Fruit fly (Drosophila melanogaster): ENCODE measurements around the gene CG18628.

The CG18628 gene

DNA sequence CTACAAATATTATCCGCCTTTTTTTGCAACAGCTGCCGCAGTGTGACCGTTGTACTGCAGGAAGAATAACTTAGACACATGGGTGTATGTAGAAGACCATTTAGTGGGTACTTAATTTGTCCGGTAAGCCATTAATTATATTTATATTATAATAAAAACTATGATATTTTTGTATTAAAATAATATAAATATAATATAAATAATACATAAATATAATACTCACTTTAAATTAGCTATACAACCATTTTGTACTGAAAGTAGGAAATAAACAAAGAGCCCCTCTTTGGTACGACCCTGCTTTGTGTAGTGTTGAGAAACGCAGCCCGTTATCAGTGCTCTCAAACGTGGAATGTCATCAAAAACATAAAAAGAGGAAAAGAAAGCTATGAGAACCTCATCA is 1.7 kb upstream of the CG18628 start, which contains the start of gene Cnep1r2 (continued):
- TF ChIP-seq CG11085 (GFP tag; IDR thresholded peaks at IDR 0.05) (peak; percentile 94), CG16813 (GFP tag; IDR thresholded peaks at IDR 0.05; ENCODE audit: partially characterized antibody) (no peak), CG15696 (tag; optimal IDR thresholded peaks at IDR 0.05) (peak; percentile 98), tll (GFP tag; optimal IDR thresholded peaks at IDR 0.05) (peak in 1 of 2 experiments; percentile 60), peb (GFP tag; IDR thresholded peaks at IDR 0.05) (peak; percentile 77), fru (optimal IDR thresholded peaks at IDR 0.05) (no peak), CG18619 (GFP tag; optimal IDR thresholded peaks at IDR 0.05) (peak; percentile 96), gsb (GFP tag; IDR thresholded peaks at IDR 0.05) (peak; percentile 87), CG17802 (tag; optimal IDR thresholded peaks at IDR 0.05) (peak; percentile 74), wor (GFP tag; IDR thresholded peaks at IDR 0.05) (peak; percentile 94), corto (GFP tag; optimal IDR thresholded peaks at IDR 0.05) (peak; percentile 56), zen (tag; optimal IDR thresholded peaks at IDR 0.05) (peak; percentile 97), Bgb (GFP tag; IDR thresholded peaks at IDR 0.05; ENCODE audit: partially characterized antibody) (no peak), lmd (GFP tag; IDR thresholded peaks at IDR 0.05) (peak; percentile 97), dati (GFP tag; IDR thresholded peaks at IDR 0.05) (peak; percentile 69; the same call in 1 of the 2 replicates), sc (optimal IDR thresholded peaks at IDR 0.05) (no peak), sc (GFP tag; optimal IDR thresholded peaks at IDR 0.05) (peak; percentile 94), CG13424 (tag; optimal IDR thresholded peaks at IDR 0.05) (peak; percentile 98), br (optimal IDR thresholded peaks at IDR 0.05) (no peak), sisA (GFP tag; IDR thresholded peaks at IDR 0.05) (peak; percentile 94), dpn (GFP tag; optimal IDR thresholded peaks at IDR 0.05) (peak; percentile 74 to 96), so (GFP tag; IDR thresholded peaks at IDR 0.05) (peak; percentile 93), stwl (tag; optimal IDR thresholded peaks at IDR 0.05) (peak; percentile 93), CG8359 (GFP tag; optimal IDR thresholded peaks at IDR 0.05; ENCODE audit: borderline replicate concordance) (peak; percentile 89), wek (GFP tag; optimal IDR thresholded peaks at IDR 0.05) (peak; percentile 8), Spps (tag; optimal IDR thresholded peaks at IDR 0.05) (peak; percentile 93), Side (GFP tag; optimal IDR thresholded peaks at IDR 0.05) (peak; percentile 59), CG15514 (GFP tag; optimal IDR thresholded peaks at IDR 0.05) (peak; percentile 81), CG8924 (tag; optimal IDR thresholded peaks at IDR 0.05) (peak; percentile 97), Ptx1 (GFP tag; IDR thresholded peaks at IDR 0.05) (peak; percentile 98), Taf1 (GFP tag; IDR thresholded peaks at IDR 0.05) (peak; percentile 87), ind (GFP tag; optimal IDR thresholded peaks at IDR 0.05) (peak; percentile 96), pum (GFP tag; optimal IDR thresholded peaks at IDR 0.05) (peak; percentile 78), Atf3 (GFP tag; optimal IDR thresholded peaks at IDR 0.05) (peak; percentile 56), BEAF-32 (GFP tag; optimal IDR thresholded peaks at IDR 0.05) (peak; percentile 4), CG12104 (GFP tag; optimal IDR thresholded peaks at IDR 0.05) (peak; percentile 88), tin (GFP tag; optimal IDR thresholded peaks at IDR 0.05) (peak; percentile 93), her (GFP tag; optimal IDR thresholded peaks at IDR 0.05) (peak; percentile 3), HmgD (GFP tag; optimal IDR thresholded peaks at IDR 0.05) (no peak), abd-A (tag; optimal IDR thresholded peaks at IDR 0.05) (no peak), emc (GFP tag; optimal IDR thresholded peaks at IDR 0.05) (no peak), CG7357 (GFP tag; IDR thresholded peaks at IDR 0.05) (peak; percentile 89), prd (optimal IDR thresholded peaks at IDR 0.05) (no peak), prd (GFP tag; IDR thresholded peaks at IDR 0.05) (peak; percentile 98), tap (tag; optimal IDR thresholded peaks at IDR 0.05) (peak; percentile 91), CG12659 (GFP tag; optimal IDR thresholded peaks at IDR 0.05) (peak; percentile 97), CG7963 (GFP tag; IDR thresholded peaks at IDR 0.05; ENCODE audit: partially characterized antibody) (no peak), gcm (GFP tag; optimal IDR thresholded peaks at IDR 0.05) (peak; percentile 97), sim (GFP tag; IDR thresholded peaks at IDR 0.05) (peak; percentile 88), bsh (GFP tag; optimal IDR thresholded peaks at IDR 0.05) (peak; percentile 83 to 97), CG7372 (GFP tag; IDR thresholded peaks at IDR 0.05) (peak; percentile 96)
